Worm (Caenorhabditis elegans): ENCODE data around the gene Y116F11B.9.

Gene Y116F11B.9

ce11 chrV:19831588-19831987 is 36.2 kb downstream of the Y116F11B.9 start:
- TF ChIP-seq flh-1 (GFP tag; optimal IDR thresholded peaks at IDR 0.05) (no peak), M03D4.4 (tag; optimal IDR thresholded peaks at IDR 0.05) (no peak), nhr-28 (tag; optimal IDR thresholded peaks at IDR 0.05) (no peak), sem-2 (GFP tag; optimal IDR thresholded peaks at IDR 0.05) (no peak), mls-2 (tag; optimal IDR thresholded peaks at IDR 0.05) (no peak), unc-62 (GFP tag; optimal IDR thresholded peaks at IDR 0.05) (no peak), blmp-1 (tag; optimal IDR thresholded peaks at IDR 0.05) (no peak), mep-1 (tag; optimal IDR thresholded peaks at IDR 0.05) (no peak), drap-1 (GFP tag; optimal IDR thresholded peaks at IDR 0.05) (no peak), ham-2 (GFP tag; optimal IDR thresholded peaks at IDR 0.05) (no peak), tbx-8 (GFP tag; optimal IDR thresholded peaks at IDR 0.05) (no peak), zip-8 (tag; optimal IDR thresholded peaks at IDR 0.05) (no peak), nhr-237 (tag; optimal IDR thresholded peaks at IDR 0.05) (no peak), lsy-2 (tag; optimal IDR thresholded peaks at IDR 0.05) (no peak), snpc-4 (tag; optimal IDR thresholded peaks at IDR 0.05) (no peak), ztf-11 (tag; optimal IDR thresholded peaks at IDR 0.05) (no peak), hlh-1 (tag; optimal IDR thresholded peaks at IDR 0.05) (no peak)

ce11 chrV:19830815-19831214 is 37.0 kb downstream of the Y116F11B.9 start, which contains the start of gene pcp-4:
TSS of gene pcp-4 (minus strand) at chrV:19831011.
- TF ChIP-seq ceh-39 (tag; optimal IDR thresholded peaks at IDR 0.05) (no peak), elt-1 (tag; optimal IDR thresholded peaks at IDR 0.05; ENCODE audit: borderline replicate concordance, insufficient read depth) (no peak), tbx-8 (GFP tag; optimal IDR thresholded peaks at IDR 0.05) (no peak), hlh-1 (tag; optimal IDR thresholded peaks at IDR 0.05) (no peak), unc-39 (tag; optimal IDR thresholded peaks at IDR 0.05) (no peak), ceh-83 (GFP tag; optimal IDR thresholded peaks at IDR 0.05) (no peak), lsy-2 (tag; optimal IDR thresholded peaks at IDR 0.05) (no peak)

- TF ChIP-seq ham-2 (GFP tag; optimal IDR thresholded peaks at IDR 0.05) (peak; percentile 35), ceh-39 (tag; optimal IDR thresholded peaks at IDR 0.05) (no peak), hlh-1 (tag; optimal IDR thresholded peaks at IDR 0.05) (no peak)
These were observed 38.6 kb downstream of the Y116F11B.9 start for ce11 chrV:19829225-19829624.

- TF ChIP-seq sptf-1 (tag; optimal IDR thresholded peaks at IDR 0.05) (no peak), cnd-1 (tag; optimal IDR thresholded peaks at IDR 0.05) (no peak), zip-8 (tag; optimal IDR thresholded peaks at IDR 0.05) (no peak), nhr-237 (tag; optimal IDR thresholded peaks at IDR 0.05) (no peak), mep-1 (tag; optimal IDR thresholded peaks at IDR 0.05) (no peak), ces-1 (GFP tag; optimal IDR thresholded peaks at IDR 0.05) (no peak), unc-62 (GFP tag; optimal IDR thresholded peaks at IDR 0.05) (no peak), lsy-2 (tag; optimal IDR thresholded peaks at IDR 0.05) (no peak), snpc-4 (tag; optimal IDR thresholded peaks at IDR 0.05) (no peak), ceh-39 (tag; optimal IDR thresholded peaks at IDR 0.05) (no peak), ceh-43 (GFP tag; optimal IDR thresholded peaks at IDR 0.05) (no peak), tbx-8 (GFP tag; optimal IDR thresholded peaks at IDR 0.05) (no peak), ham-2 (GFP tag; optimal IDR thresholded peaks at IDR 0.05) (no peak), unc-39 (tag; optimal IDR thresholded peaks at IDR 0.05) (no peak), nhr-12 (tag; optimal IDR thresholded peaks at IDR 0.05) (no peak), elt-3 (tag; optimal IDR thresholded peaks at IDR 0.05) (no peak), unc-120 (tag; optimal IDR thresholded peaks at IDR 0.05; ENCODE audit: poor library complexity, severe bottlenecking) (no peak)
These were observed 40.3 kb downstream of the Y116F11B.9 start for ce11 chrV:19827481-19827880.

ce11 chrV:19822093-19822492 is 45.7 kb downstream of the Y116F11B.9 start, which contains the start of gene Y116F11B.17:
TSS of gene Y116F11B.17 (minus strand) at chrV:19822193.
- no peak for TF ChIP-seq sem-2 (GFP tag; optimal IDR thresholded peaks at IDR 0.05)

- no peak for TF ChIP-seq unc-120 (tag; optimal IDR thresholded peaks at IDR 0.05; ENCODE audit: poor library complexity, severe bottlenecking)
These were observed 47.6 kb downstream of the Y116F11B.9 start for ce11 chrV:19820178-19820577.

- no peak for TF ChIP-seq unc-39 (tag; optimal IDR thresholded peaks at IDR 0.05)
- TF ChIP-seq ceh-43 (GFP tag; optimal IDR thresholded peaks at IDR 0.05) = no peak
- TF ChIP-seq M03D4.4 (tag; optimal IDR thresholded peaks at IDR 0.05) = no peak
- no peak for TF ChIP-seq nhr-76 (tag; optimal IDR thresholded peaks at IDR 0.05)
- TF ChIP-seq ztf-11 (tag; optimal IDR thresholded peaks at IDR 0.05) = no peak
- no peak for TF ChIP-seq unc-62 (GFP tag; optimal IDR thresholded peaks at IDR 0.05)
- TF ChIP-seq unc-120 (tag; optimal IDR thresholded peaks at IDR 0.05; ENCODE audit: poor library complexity, severe bottlenecking) = no peak
- no peak for TF ChIP-seq snpc-4 (tag; optimal IDR thresholded peaks at IDR 0.05)
- TF ChIP-seq elt-3 (tag; optimal IDR thresholded peaks at IDR 0.05) = no peak
- TF ChIP-seq lsy-2 (tag; optimal IDR thresholded peaks at IDR 0.05) = no peak
- TF ChIP-seq ceh-83 (GFP tag; optimal IDR thresholded peaks at IDR 0.05) = no peak
- no peak for TF ChIP-seq flh-1 (GFP tag; optimal IDR thresholded peaks at IDR 0.05)
These were observed 53.0 kb downstream of the Y116F11B.9 start, which contains the start of gene daf-28 for ce11 chrV:19814833-19815232. TSS of gene daf-28 (plus strand) at chrV:19815133.
